Worm (Caenorhabditis elegans) whole organism, L2 larva: Measurements from ENCODE around the gene F54D5.17.
A peak's percentile ranks its signal among the peaks of the same experiment; 100 is the strongest.

Source experiments
- C34F6.9 ChIP-seq: fragments of 150-350 bp; optimal IDR thresholded peaks from 2 replicates; lab custom pipeline; 2014; ENCODE audit warnings: missing biosample characterization, missing genetic modification characterization
- F13H6.1 ChIP-seq: sonication (generic microtip); optimal IDR thresholded peaks from 2 replicates; lab custom pipeline; 2016; ENCODE audit warnings: missing genetic modification characterization, missing compliant biosample characterization
- ZK546.5 ChIP-seq: sonication (generic microtip); optimal IDR thresholded peaks from 2 replicates; lab custom pipeline; 2017; ENCODE audit warnings: missing biosample characterization, missing genetic modification characterization
- ceh-16 ChIP-seq: fragments of 150-350 bp; optimal IDR thresholded peaks from 2 replicates; lab custom pipeline; 2014; ENCODE audit warnings: missing biosample characterization, missing genetic modification characterization
- ceh-82 ChIP-seq: fragments of 150-350 bp; optimal IDR thresholded peaks from 2 replicates; lab custom pipeline; 2014; ENCODE audit warnings: missing biosample characterization, missing genetic modification characterization
- crh-2 ChIP-seq: sonication (generic microtip); optimal IDR thresholded peaks from 2 replicates; lab custom pipeline; 2017; ENCODE audit warnings: missing biosample characterization, missing genetic modification characterization
- dmd-4 ChIP-seq: sonication (generic microtip); optimal IDR thresholded peaks from 2 replicates; lab custom pipeline; 2017; ENCODE audit warnings: missing biosample characterization, missing genetic modification characterization
- egl-27 ChIP-seq: sonication (generic microtip); optimal IDR thresholded peaks from 3 replicates; lab custom pipeline; 2017; ENCODE audit warnings: missing biosample characterization, missing genetic modification reagents, missing genetic modification characterization
- elt-1 ChIP-seq: fragments of 150-350 bp; optimal IDR thresholded peaks from 2 replicates; lab custom pipeline; 2014; ENCODE audit warnings: missing biosample characterization, missing genetic modification characterization
- elt-3 ChIP-seq: sonication (generic microtip); optimal IDR thresholded peaks from 2 replicates; lab custom pipeline; 2017; ENCODE audit warnings: missing biosample characterization, missing genetic modification characterization
- fos-1 ChIP-seq: fragments of 150-350 bp; optimal IDR thresholded peaks from 2 replicates; lab custom pipeline; 2014; ENCODE audit warnings: missing biosample characterization, missing genetic modification characterization
- gmeb-1 ChIP-seq: fragments of 150-350 bp; optimal IDR thresholded peaks from 2 replicates; lab custom pipeline; 2014; ENCODE audit warnings: missing biosample characterization, missing genetic modification characterization
- lin-13 ChIP-seq: fragments of 150-350 bp; optimal IDR thresholded peaks from 2 replicates; lab custom pipeline; 2014; ENCODE audit warnings: missing biosample characterization, missing genetic modification reagents, missing genetic modification characterization
- lsy-2 ChIP-seq, 2 experiments: fragments of 150-350 bp in 1 of 2; sonication (generic microtip) in 1 of 2; optimal IDR thresholded peaks; 2 replicates each; lab custom pipeline; 2014 to 2017; ENCODE audit warnings: missing biosample characterization in 2 of 2, missing genetic modification characterization in 2 of 2
- mdl-1 ChIP-seq, 2 experiments: fragments of 150-350 bp in 1 of 2; sonication (generic microtip) in 1 of 2; optimal IDR thresholded peaks; 2 replicates each; lab custom pipeline; 2017; ENCODE audit warnings: missing biosample characterization in 2 of 2, missing genetic modification characterization in 2 of 2
- nhr-10 ChIP-seq: sonication (generic microtip); optimal IDR thresholded peaks from 2 replicates; lab custom pipeline; 2017; ENCODE audit warnings: missing biosample characterization, missing genetic modification characterization
- nhr-11 ChIP-seq: fragments of 150-350 bp; optimal IDR thresholded peaks from 2 replicates; lab custom pipeline; 2014; ENCODE audit warnings: missing biosample characterization, missing genetic modification characterization
- nhr-12 ChIP-seq: fragments of 150-350 bp; optimal IDR thresholded peaks from 2 replicates; lab custom pipeline; 2014; ENCODE audit warnings: missing biosample characterization, missing genetic modification characterization
- nhr-129 ChIP-seq: fragments of 150-350 bp; optimal IDR thresholded peaks from 2 replicates; lab custom pipeline; 2014; ENCODE audit warnings: missing biosample characterization, missing genetic modification characterization
- nhr-21 ChIP-seq: fragments of 150-350 bp; optimal IDR thresholded peaks from 2 replicates; lab custom pipeline; 2014; ENCODE audit warnings: missing biosample characterization, missing genetic modification characterization
- nhr-237 ChIP-seq: fragments of 150-350 bp; optimal IDR thresholded peaks from 2 replicates; lab custom pipeline; 2014; ENCODE audit warnings: missing biosample characterization, missing genetic modification characterization
- nhr-25 ChIP-seq: fragments of 150-350 bp; sonication (generic microtip); optimal IDR thresholded peaks from 3 replicates; lab custom pipeline; 2014; ENCODE audit warnings: missing biosample characterization, missing genetic modification characterization
- nhr-6 ChIP-seq: fragments of 150-350 bp; optimal IDR thresholded peaks from 2 replicates; lab custom pipeline; 2014; ENCODE audit warnings: missing biosample characterization, missing genetic modification characterization
- sem-4 ChIP-seq: fragments of 150-350 bp; optimal IDR thresholded peaks from 2 replicates; lab custom pipeline; 2014; ENCODE audit warnings: missing biosample characterization, missing genetic modification reagents, missing genetic modification characterization
- sma-3 ChIP-seq: sonication (generic microtip); optimal IDR thresholded peaks from 2 replicates; lab custom pipeline; 2016; ENCODE audit warnings: missing genetic modification reagents, missing genetic modification characterization, missing compliant biosample characterization
- sma-9 ChIP-seq, 2 experiments: fragments of 150-350 bp in 1 of 2; sonication (generic microtip) in 1 of 2; optimal IDR thresholded peaks; 2 replicates each; lab custom pipeline; 2014 to 2016; ENCODE audit warnings: missing genetic modification characterization in 2 of 2, mild to moderate bottlenecking in 1 of 2, missing biosample characterization in 1 of 2, missing compliant biosample characterization in 1 of 2, missing genetic modification reagents in 1 of 2, moderate library complexity in 1 of 2
- snpc-4 ChIP-seq: fragments of 150-350 bp; optimal IDR thresholded peaks from 2 replicates; lab custom pipeline; 2014; ENCODE audit warnings: missing biosample characterization, missing genetic modification characterization
- unc-39 ChIP-seq: fragments of 150-350 bp; optimal IDR thresholded peaks from 2 replicates; lab custom pipeline; 2014; ENCODE audit warnings: missing biosample characterization, missing genetic modification characterization
- unc-55 ChIP-seq: fragments of 150-350 bp; sonication (generic microtip); optimal IDR thresholded peaks from 3 replicates; lab custom pipeline; 2014; ENCODE audit warnings: missing biosample characterization, missing genetic modification reagents, missing genetic modification characterization
- zag-1 ChIP-seq: fragments of 150-350 bp; optimal IDR thresholded peaks from 2 replicates; lab custom pipeline; 2014; ENCODE audit warnings: missing biosample characterization, missing genetic modification characterization
- ztf-1 ChIP-seq: fragments of 200-800 bp; sonication (Bioruptor generic); conservative IDR thresholded peaks from 2 replicates; pipeline ENCODE4 v1.3.6; 2022; ENCODE audit warnings: missing genetic modification characterization, missing compliant biosample characterization
- ztf-4 ChIP-seq: fragments of 150-350 bp; optimal IDR thresholded peaks from 2 replicates; lab custom pipeline; 2014; ENCODE audit warnings: missing biosample characterization, missing genetic modification characterization

The F54D5.17 gene

ce11 chrII:11596157-11596740, 39.8 kb downstream of the F54D5.17 start:
- TF ChIP-seq egl-27 (tag; lab: Kevin White, UChicago), result no peak
- TF ChIP-seq sma-9 (GFP tag; optimal IDR thresholded peaks at IDR 0.05; lab: Kevin White, UChicago), result peak; percentile 77
- TF ChIP-seq sma-9 (tag; optimal IDR thresholded peaks at IDR 0.05; lab: Kevin White, UChicago), result no peak
- TF ChIP-seq lsy-2 (tag; optimal IDR thresholded peaks at IDR 0.05; lab: Kevin White, UChicago), result peak in 1 of 2 experiments; percentile 8
- TF ChIP-seq mdl-1 (tag; optimal IDR thresholded peaks at IDR 0.05; lab: Kevin White, UChicago), result no peak
- TF ChIP-seq lin-13 (GFP tag; lab: Kevin White, UChicago), result no peak
- peak; percentile 59 for TF ChIP-seq sma-3 (GFP tag; lab: Kevin White, UChicago)
- no peak for TF ChIP-seq nhr-10
- TF ChIP-seq nhr-237 (tag; lab: Kevin White, UChicago), result no peak
- TF ChIP-seq nhr-11, result no peak
- TF ChIP-seq, all 48 proteins: peak for 3

- TF ChIP-seq ztf-1 (GFP tag; lab: Robert Waterston, UW), result no peak
- peak; percentile 50 for TF ChIP-seq C34F6.9 (tag; lab: Kevin White, UChicago)
- TF ChIP-seq nhr-10, result no peak
- TF ChIP-seq elt-3 (tag; lab: Kevin White, UChicago), result no peak
- no peak for TF ChIP-seq nhr-25 (tag; lab: Kevin White, UChicago)
- no peak for TF ChIP-seq mdl-1 (tag; optimal IDR thresholded peaks at IDR 0.05; lab: Kevin White, UChicago)
- no peak for TF ChIP-seq nhr-6 (tag; lab: Kevin White, UChicago)
- TF ChIP-seq nhr-11, result no peak
- TF ChIP-seq ZK546.5, result no peak
- TF ChIP-seq F13H6.1 (tag; lab: Kevin White, UChicago), result no peak
- peak; percentile 93 for TF ChIP-seq gmeb-1 (tag; lab: Kevin White, UChicago)
- no peak for TF ChIP-seq nhr-237 (tag; lab: Kevin White, UChicago)
- TF ChIP-seq sem-4 (tag; lab: Kevin White, UChicago), result no peak
- TF ChIP-seq nhr-21 (tag; lab: Kevin White, UChicago), result no peak
- peak; percentile 25 for TF ChIP-seq crh-2 (tag; lab: Kevin White, UChicago)
- TF ChIP-seq snpc-4, result no peak
- TF ChIP-seq lsy-2 (tag; optimal IDR thresholded peaks at IDR 0.05; lab: Kevin White, UChicago), result peak in 1 of 2 experiments; percentile 52
- TF ChIP-seq nhr-12, result no peak
- no peak for TF ChIP-seq nhr-129
- no peak for TF ChIP-seq dmd-4 (tag; lab: Kevin White, UChicago)
- peak; percentile 75 for TF ChIP-seq unc-55 (GFP tag; lab: Kevin White, UChicago)
Observed at ce11 chrII:11599751-11600150, 43.3 kb downstream of the F54D5.17 start, which contains the start of gene npp-5. npp-5 (minus strand) TSS chrII:11599809.

ce11 chrII:11600711-11601110, 44.3 kb downstream of the F54D5.17 start, which contains the start of gene F07A11.4:
F07A11.4 (plus strand) TSS chrII:11601011.
- TF ChIP-seq unc-55 (GFP tag; lab: Kevin White, UChicago) (peak; percentile 12), mdl-1 (tag; optimal IDR thresholded peaks at IDR 0.05; lab: Kevin White, UChicago) (no peak)

ce11 chrII:11602387-11602960, 46.0 kb downstream of the F54D5.17 start:
- TF ChIP-seq unc-39 (no peak), lsy-2 (tag; optimal IDR thresholded peaks at IDR 0.05; lab: Kevin White, UChicago) (no peak), lin-13 (GFP tag; lab: Kevin White, UChicago) (no peak), zag-1 (tag; lab: Kevin White, UChicago) (no peak), nhr-129 (peak; percentile 40), F13H6.1 (tag; lab: Kevin White, UChicago) (peak; percentile 58), elt-1 (tag; lab: Kevin White, UChicago) (no peak), C34F6.9 (tag; lab: Kevin White, UChicago) (peak; percentile 23), nhr-6 (tag; lab: Kevin White, UChicago) (no peak), sma-9 (GFP tag; optimal IDR thresholded peaks at IDR 0.05; lab: Kevin White, UChicago) (peak; percentile 10), sma-9 (tag; optimal IDR thresholded peaks at IDR 0.05; lab: Kevin White, UChicago) (no peak), nhr-25 (tag; lab: Kevin White, UChicago) (no peak), elt-3 (tag; lab: Kevin White, UChicago) (no peak), ztf-4 (tag; lab: Kevin White, UChicago) (no peak)

DNA sequence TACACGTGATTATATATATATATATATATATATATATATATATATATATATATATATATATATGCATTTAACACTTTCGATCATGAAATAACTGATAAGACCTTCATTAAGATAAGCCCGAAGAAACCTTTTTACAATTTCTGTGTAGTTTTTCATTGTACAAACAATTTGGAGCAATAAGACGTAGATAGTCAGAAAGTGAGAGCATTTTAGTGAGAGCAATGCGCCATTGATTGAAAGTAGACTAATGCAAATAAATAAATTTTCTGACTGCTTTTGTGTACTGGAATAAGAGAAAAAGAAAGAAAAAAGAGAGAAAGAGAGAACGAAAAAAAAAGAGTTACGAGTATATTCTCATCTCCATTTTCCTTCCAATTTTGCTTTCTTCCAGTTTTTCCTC, 48.2 kb downstream of the F54D5.17 start:
- TF ChIP-seq ceh-82 (tag; lab: Kevin White, UChicago), result no peak
- peak; percentile 68 for TF ChIP-seq unc-55 (GFP tag; lab: Kevin White, UChicago)
- TF ChIP-seq crh-2 (tag; lab: Kevin White, UChicago), result peak; percentile 3
- no peak for TF ChIP-seq ceh-16 (tag; lab: Kevin White, UChicago)
- peak; percentile 12 for TF ChIP-seq sma-9 (GFP tag; optimal IDR thresholded peaks at IDR 0.05; lab: Kevin White, UChicago)
- TF ChIP-seq sma-9 (tag; optimal IDR thresholded peaks at IDR 0.05; lab: Kevin White, UChicago), result no peak
- peak; percentile 63 for TF ChIP-seq fos-1
